Fruit fly (Drosophila melanogaster): Measurements from ENCODE around the gene Zif.

Zif gene

DNA sequence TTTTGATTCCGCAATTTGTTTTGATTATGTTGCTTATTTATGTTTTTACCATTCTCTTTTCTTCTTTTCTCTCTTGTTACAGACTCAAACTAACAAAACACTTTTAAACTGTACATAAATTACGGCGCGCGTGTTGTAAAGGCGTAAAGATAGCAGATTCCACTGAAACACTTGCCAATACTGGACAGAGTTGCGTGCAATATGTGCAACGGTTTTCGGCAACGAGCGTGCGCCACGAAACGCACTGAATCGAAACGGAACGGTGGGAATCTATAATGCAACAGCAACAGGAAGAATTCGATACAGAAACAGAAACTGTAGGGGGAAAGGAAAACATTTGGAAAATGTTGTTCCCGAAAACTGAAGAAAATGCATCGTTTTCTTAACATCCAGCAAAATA is 20.2 kb upstream of the Zif start:
- TF ChIP-seq CG7045 (GFP tag; optimal IDR thresholded peaks at IDR 0.05) (no peak), bab1 (GFP tag; optimal IDR thresholded peaks at IDR 0.05) (no peak), Hr96 (GFP tag; optimal IDR thresholded peaks at IDR 0.05) (no peak)

DNA sequence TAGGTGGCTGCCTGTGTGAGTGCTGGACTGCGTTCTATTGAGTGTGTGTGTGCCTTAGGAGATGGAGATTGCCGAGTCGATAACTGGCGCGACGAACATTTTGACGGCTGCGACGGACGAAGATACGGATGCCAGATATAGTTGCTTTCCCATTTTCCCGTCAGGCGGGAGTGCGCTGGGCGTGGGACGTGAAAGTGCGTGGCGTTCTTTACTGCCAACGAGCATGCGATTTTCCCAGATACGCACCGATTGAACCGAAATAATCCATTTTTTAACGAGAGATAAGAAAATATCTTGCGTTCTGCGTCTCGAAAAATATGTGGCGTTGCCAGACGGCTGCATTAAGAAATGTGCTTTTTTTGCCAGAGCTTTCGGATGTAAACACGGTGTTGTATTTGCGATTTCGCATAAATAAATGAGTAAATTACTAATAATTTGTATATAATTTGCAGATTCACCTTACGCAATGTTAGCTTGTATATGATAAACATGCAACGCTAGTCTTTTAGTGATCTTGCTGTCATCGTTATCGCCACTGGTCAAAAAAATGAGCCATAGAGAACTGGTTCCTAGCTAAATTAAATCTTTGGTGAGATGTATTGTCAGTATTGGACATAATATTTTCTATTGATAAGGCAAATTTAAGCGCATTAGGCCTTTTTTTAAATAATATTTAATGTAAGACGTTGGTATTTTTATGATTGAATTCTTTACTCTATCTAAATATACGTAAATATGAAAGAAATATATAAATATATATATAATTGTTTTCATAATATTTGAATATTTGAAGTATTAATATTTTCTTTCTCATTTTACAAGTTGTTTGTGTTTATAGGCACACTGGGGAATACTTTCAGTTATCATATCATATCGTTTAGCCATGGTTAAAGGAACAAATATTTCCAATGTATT is 491 bp upstream of the Zif start, which contains the start of gene CG9727:
Gene CG9727 (minus strand): TSS at position 537 of the 915 bp plus-strand sequence.
- TF ChIP-seq CG14711 (tag; optimal IDR thresholded peaks at IDR 0.05) (no peak), kay (GFP tag; ENCODE audit: borderline replicate concordance) (peak; percentile 39), CG11617 (GFP tag; optimal IDR thresholded peaks at IDR 0.05) (peak; percentile 23), toe (GFP tag; optimal IDR thresholded peaks at IDR 0.05) (peak; percentile 21), Hr96 (GFP tag; optimal IDR thresholded peaks at IDR 0.05) (no peak), CG5204 (GFP tag; optimal IDR thresholded peaks at IDR 0.05) (no peak), pad (GFP tag; optimal IDR thresholded peaks at IDR 0.05) (no peak), cnc (optimal IDR thresholded peaks at IDR 0.05) (no peak), Clk (GFP tag; optimal IDR thresholded peaks at IDR 0.05) (no peak), bab1 (GFP tag; optimal IDR thresholded peaks at IDR 0.05) (peak; percentile 28), CG12768 (GFP tag; optimal IDR thresholded peaks at IDR 0.05) (no peak), CG33017 (tag; optimal IDR thresholded peaks at IDR 0.05) (no peak), Crg-1 (GFP tag; optimal IDR thresholded peaks at IDR 0.05) (no peak), tj (GFP tag; optimal IDR thresholded peaks at IDR 0.05) (no peak), Mnt (GFP tag; optimal IDR thresholded peaks at IDR 0.05) (peak; percentile 67), ovo (GFP tag; optimal IDR thresholded peaks at IDR 0.05) (no peak), CG1620 (GFP tag; optimal IDR thresholded peaks at IDR 0.05) (no peak), CG7045 (GFP tag; optimal IDR thresholded peaks at IDR 0.05) (no peak), CG7101 (tag; optimal IDR thresholded peaks at IDR 0.05) (no peak), cic (GFP tag; optimal IDR thresholded peaks at IDR 0.05) (no peak)

DNA sequence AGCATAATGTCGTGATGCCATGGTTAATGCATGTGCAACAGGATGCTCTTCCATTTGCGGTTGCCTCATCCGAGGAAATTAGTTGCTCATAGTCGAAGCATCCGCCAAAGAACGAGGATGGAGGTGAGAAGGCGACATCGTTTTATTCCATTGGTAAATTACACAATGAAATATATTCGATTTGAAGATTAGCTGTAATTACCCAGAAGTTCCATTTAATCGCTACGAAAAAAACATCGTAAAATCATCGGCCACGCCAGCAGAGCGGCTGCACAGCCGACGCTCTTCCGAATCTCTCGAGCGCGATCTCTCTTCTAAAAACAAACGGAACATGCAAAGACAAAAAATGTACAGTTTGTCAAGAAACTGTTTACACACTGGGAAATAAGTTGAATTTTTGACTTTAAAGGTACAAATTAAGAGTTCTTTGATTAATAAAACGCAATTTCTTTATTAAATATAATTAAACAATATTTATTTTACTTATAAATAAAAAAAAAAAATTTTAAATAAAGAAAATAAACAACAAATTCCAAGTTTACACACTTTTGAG is 3.8 kb downstream of the Zif start:
- no peak for TF ChIP-seq Clk (GFP tag; optimal IDR thresholded peaks at IDR 0.05)
- no peak for TF ChIP-seq CG7045 (GFP tag; optimal IDR thresholded peaks at IDR 0.05)
- TF ChIP-seq kay (GFP tag; ENCODE audit: borderline replicate concordance), result no peak
- TF ChIP-seq CG7101 (tag; optimal IDR thresholded peaks at IDR 0.05), result no peak
- no peak for TF ChIP-seq CG33017 (tag; optimal IDR thresholded peaks at IDR 0.05)
- no peak for TF ChIP-seq CG14711 (tag; optimal IDR thresholded peaks at IDR 0.05)

DNA sequence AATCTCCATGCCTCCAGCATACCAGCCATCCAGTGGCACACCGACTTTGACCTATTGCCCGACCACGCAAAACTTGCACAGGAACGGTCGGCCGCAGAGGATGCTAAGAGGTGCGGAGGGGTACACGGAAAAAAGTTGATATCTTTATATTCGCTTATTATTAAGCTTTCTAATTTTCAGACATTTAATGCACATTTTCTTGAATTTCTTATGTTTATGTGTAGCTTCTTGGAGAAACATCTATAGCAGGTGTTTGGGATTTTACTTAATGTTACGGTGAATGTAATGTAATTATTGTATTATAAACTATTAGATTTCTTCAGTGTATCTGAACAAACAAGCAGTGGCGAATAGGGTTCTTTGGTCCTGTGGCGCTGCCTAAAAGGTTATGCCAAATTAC is 6.1 kb downstream of the Zif start:
- TF ChIP-seq kay (GFP tag; ENCODE audit: borderline replicate concordance) (no peak), ovo (GFP tag; optimal IDR thresholded peaks at IDR 0.05) (no peak)

DNA sequence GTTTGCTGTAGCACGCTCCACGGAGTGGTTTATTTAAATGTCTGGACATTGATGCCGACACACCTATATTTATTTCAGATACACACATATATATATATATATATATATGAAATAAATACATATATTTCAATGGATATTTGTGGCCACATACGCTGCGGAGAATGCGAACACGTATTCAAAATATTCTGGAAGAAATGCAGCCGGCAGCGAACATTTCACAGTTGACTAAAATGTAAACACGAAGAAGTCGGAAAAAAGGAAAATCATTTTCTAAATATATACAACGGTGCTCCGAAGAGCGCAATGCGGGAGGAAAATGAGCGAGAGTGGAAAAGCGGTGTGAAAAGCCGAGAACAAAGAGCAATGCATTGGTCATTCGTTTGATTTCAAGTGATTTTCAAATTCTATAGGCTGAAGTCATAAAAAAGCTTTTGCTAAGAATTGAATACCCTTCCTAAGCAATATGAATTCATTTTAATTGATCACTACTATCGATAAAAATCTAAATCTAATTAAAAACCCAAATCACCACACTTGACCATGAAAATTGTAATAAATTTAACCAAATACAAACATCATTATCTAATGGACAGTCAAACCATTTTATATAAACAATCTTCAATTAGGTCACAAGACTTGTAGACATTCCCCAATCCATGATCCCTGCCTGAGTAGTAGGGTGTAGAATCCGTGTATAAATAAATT is 10.9 kb downstream of the Zif start:
- TF ChIP-seq kay (GFP tag; ENCODE audit: borderline replicate concordance) (peak; percentile 11), ovo (GFP tag; optimal IDR thresholded peaks at IDR 0.05) (no peak), CG14711 (tag; optimal IDR thresholded peaks at IDR 0.05) (no peak), cic (GFP tag; optimal IDR thresholded peaks at IDR 0.05) (no peak), CG1620 (GFP tag; optimal IDR thresholded peaks at IDR 0.05) (no peak)

DNA sequence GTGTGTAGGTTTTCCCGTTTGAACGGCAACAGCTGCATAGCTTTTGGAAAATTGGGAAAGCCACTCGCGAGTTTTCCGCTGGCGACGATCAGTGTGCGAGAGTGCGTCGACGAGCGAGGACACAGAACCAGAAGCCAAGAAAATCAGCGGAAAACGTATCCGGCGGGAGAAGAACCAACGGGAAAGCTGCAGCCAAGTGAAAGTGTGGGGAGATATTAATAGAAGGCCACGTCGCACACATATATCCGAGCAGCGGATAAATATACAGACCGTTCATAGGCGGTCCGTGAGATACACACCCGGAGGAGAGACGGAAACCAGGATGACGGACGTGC is 11.4 kb downstream of the Zif start, which contains the start of gene Neurochondrin:
Gene Neurochondrin (plus strand): TSS at position 87 of the 335 bp plus-strand sequence.
- no peak for TF ChIP-seq Crg-1 (GFP tag; optimal IDR thresholded peaks at IDR 0.05)
- no peak for TF ChIP-seq ovo (GFP tag; optimal IDR thresholded peaks at IDR 0.05)
- TF ChIP-seq CG12768 (GFP tag; optimal IDR thresholded peaks at IDR 0.05), result no peak
- TF ChIP-seq kay (GFP tag; ENCODE audit: borderline replicate concordance), result no peak
- TF ChIP-seq Hr96 (GFP tag; optimal IDR thresholded peaks at IDR 0.05), result no peak
- no peak for TF ChIP-seq Clk (GFP tag; optimal IDR thresholded peaks at IDR 0.05)
- no peak for TF ChIP-seq cnc (optimal IDR thresholded peaks at IDR 0.05)
- TF ChIP-seq bab1 (GFP tag; optimal IDR thresholded peaks at IDR 0.05), result no peak
- TF ChIP-seq CG11617 (GFP tag; optimal IDR thresholded peaks at IDR 0.05), result no peak
- no peak for TF ChIP-seq CG33017 (tag; optimal IDR thresholded peaks at IDR 0.05)
- TF ChIP-seq toe (GFP tag; optimal IDR thresholded peaks at IDR 0.05), result no peak
- no peak for TF ChIP-seq CG7045 (GFP tag; optimal IDR thresholded peaks at IDR 0.05)
- no peak for TF ChIP-seq cic (GFP tag; optimal IDR thresholded peaks at IDR 0.05)
- TF ChIP-seq pad (GFP tag; optimal IDR thresholded peaks at IDR 0.05), result no peak
- TF ChIP-seq CG1620 (GFP tag; optimal IDR thresholded peaks at IDR 0.05), result no peak
- no peak for TF ChIP-seq tj (GFP tag; optimal IDR thresholded peaks at IDR 0.05)
- TF ChIP-seq CG14711 (tag; optimal IDR thresholded peaks at IDR 0.05), result no peak
- TF ChIP-seq Mnt (GFP tag; optimal IDR thresholded peaks at IDR 0.05), result no peak
- no peak for TF ChIP-seq CG5204 (GFP tag; optimal IDR thresholded peaks at IDR 0.05)
- TF ChIP-seq CG7101 (tag; optimal IDR thresholded peaks at IDR 0.05), result no peak
